Fruit fly (Drosophila melanogaster) whole organism, adult: ENCODE data around the gene TwdlF.
"Not testable (repeated sequence)": the region's sequence is repeated elsewhere in the genome, so short reads cannot be mapped to it uniquely, and the experiment has no call there.

ENCODE experiments used
- CG11617 ChIP-seq: fragments of 200-800 bp; sonication (Bioruptor generic); optimal IDR thresholded peaks from 2 replicates; lab custom pipeline; 2017; ENCODE audit warnings: mild to moderate bottlenecking, missing biosample characterization, missing genetic modification reagents, missing genetic modification characterization
- CG12768 ChIP-seq: fragments of 200-800 bp; sonication (Bioruptor generic); optimal IDR thresholded peaks from 2 replicates; lab custom pipeline; 2017; ENCODE audit warnings: missing biosample characterization, missing genetic modification characterization, mild to moderate bottlenecking, moderate library complexity, missing genetic modification reagents
- CG14711 ChIP-seq: fragments of 200-800 bp; sonication (Bioruptor generic); optimal IDR thresholded peaks from 2 replicates; lab custom pipeline; 2018; ENCODE audit warnings: missing biosample characterization, mild to moderate bottlenecking, missing genetic modification characterization, moderate library complexity
- CG1620 ChIP-seq: fragments of 200-800 bp; sonication (Bioruptor generic); optimal IDR thresholded peaks from 2 replicates; lab custom pipeline; 2016; ENCODE audit warnings: missing biosample characterization, missing genetic modification characterization
- CG33017 ChIP-seq: fragments of 200-800 bp; sonication (Bioruptor generic); optimal IDR thresholded peaks from 2 replicates; lab custom pipeline; 2018; ENCODE audit warnings: missing biosample characterization, mild to moderate bottlenecking, missing genetic modification characterization, moderate library complexity
- CG5204 ChIP-seq: fragments of 200-800 bp; sonication (Bioruptor generic); optimal IDR thresholded peaks from 2 replicates; lab custom pipeline; 2016; ENCODE audit warnings: missing biosample characterization, missing genetic modification characterization
- CG7045 ChIP-seq: fragments of 200-800 bp; sonication (Bioruptor generic); optimal IDR thresholded peaks from 2 replicates; lab custom pipeline; 2017; ENCODE audit warnings: missing biosample characterization, mild to moderate bottlenecking, missing genetic modification characterization
- CG7101 ChIP-seq: fragments of 200-800 bp; sonication (Bioruptor generic); optimal IDR thresholded peaks from 2 replicates; lab custom pipeline; 2018; ENCODE audit warnings: missing biosample characterization, mild to moderate bottlenecking, missing genetic modification characterization, moderate library complexity
- Clk ChIP-seq: fragments of 200-800 bp; sonication (Bioruptor generic); optimal IDR thresholded peaks from 2 replicates; lab custom pipeline; 2017; ENCODE audit warnings: missing biosample characterization, missing genetic modification characterization
- Crg-1 ChIP-seq: fragments of 200-800 bp; sonication (Bioruptor generic); optimal IDR thresholded peaks from 2 replicates; lab custom pipeline; 2016; ENCODE audit warnings: missing biosample characterization, missing genetic modification characterization
- Hr96 ChIP-seq: fragments of 200-800 bp; sonication (Bioruptor generic); optimal IDR thresholded peaks from 2 replicates; lab custom pipeline; 2016; ENCODE audit warnings: missing biosample characterization, missing genetic modification characterization
- Mnt ChIP-seq: fragments of 200-800 bp; sonication (Bioruptor generic); optimal IDR thresholded peaks from 2 replicates; lab custom pipeline; 2016; ENCODE audit warnings: missing biosample characterization, mild to moderate bottlenecking, missing genetic modification characterization
- bab1 ChIP-seq: fragments of 200-800 bp; sonication (Bioruptor generic); optimal IDR thresholded peaks from 3 replicates; lab custom pipeline; 2019; ENCODE audit warnings: missing biosample characterization, mild to moderate bottlenecking, missing genetic modification characterization, moderate library complexity
- cic ChIP-seq: fragments of 200-800 bp; sonication (Bioruptor generic); optimal IDR thresholded peaks from 2 replicates; lab custom pipeline; 2017; ENCODE audit warnings: missing biosample characterization, mild to moderate bottlenecking, missing genetic modification characterization, moderate library complexity
- cnc ChIP-seq, 2 experiments: fragments of >200 bp; optimal IDR thresholded peaks; 2 replicates each; lab custom pipeline; 2017
- kay ChIP-seq: fragments of 200-800 bp; sonication (Bioruptor generic); peaks from one replicate; lab custom pipeline; 2016; ENCODE audit warnings: missing biosample characterization, missing genetic modification characterization, borderline replicate concordance
- ovo ChIP-seq: fragments of 200-800 bp; sonication (Bioruptor generic); optimal IDR thresholded peaks from 2 replicates; lab custom pipeline; 2016; ENCODE audit warnings: missing biosample characterization, missing genetic modification characterization
- pad ChIP-seq: fragments of 200-800 bp; sonication (Bioruptor generic); optimal IDR thresholded peaks from 3 replicates; lab custom pipeline; 2017; ENCODE audit warnings: missing biosample characterization, missing genetic modification characterization, mild to moderate bottlenecking, moderate library complexity, missing genetic modification reagents
- tj ChIP-seq: fragments of 200-800 bp; sonication (Bioruptor generic); optimal IDR thresholded peaks from 3 replicates; lab custom pipeline; 2017; ENCODE audit warnings: missing biosample characterization, mild to moderate bottlenecking, missing genetic modification characterization, moderate library complexity
- toe ChIP-seq: fragments of 200-800 bp; sonication (Bioruptor generic); optimal IDR thresholded peaks from 2 replicates; lab custom pipeline; 2016; ENCODE audit warnings: missing biosample characterization, missing genetic modification characterization

Gene TwdlF

DNA sequence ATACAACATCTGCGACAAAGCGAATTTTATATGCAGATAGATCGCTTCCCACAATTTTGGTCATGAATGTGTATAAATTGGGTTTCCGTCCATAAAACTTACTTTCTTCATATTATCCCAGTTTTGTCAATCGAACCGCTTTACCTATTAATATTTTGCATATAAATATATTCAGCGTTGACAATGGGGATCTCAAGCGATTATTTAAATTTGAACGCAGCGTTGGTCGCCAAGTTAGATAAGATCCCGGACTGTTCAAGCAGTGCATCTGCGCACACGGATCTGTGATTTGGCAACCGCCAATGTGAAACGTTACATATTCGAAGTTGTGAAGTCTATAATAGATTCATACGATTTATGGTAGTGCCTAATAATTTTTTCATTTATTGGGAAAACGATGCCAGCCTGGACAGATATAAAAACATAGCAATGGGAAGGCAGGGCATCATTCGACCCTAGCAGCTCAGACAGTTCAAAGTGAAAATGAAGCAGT, at the start of gene TwdlF:
TwdlF (plus strand) TSS at position 443 of the 493 bp plus-strand sequence.
- TF ChIP-seq CG11617 (GFP tag; lab: Kevin White, UChicago) (no peak), kay (GFP tag; lab: Kevin White, UChicago) (no peak), CG5204 (GFP tag; lab: Kevin White, UChicago) (no peak), Crg-1 (no peak), tj (GFP tag; lab: Kevin White, UChicago) (no peak), CG1620 (no peak), cic (no peak), pad (GFP tag; lab: Kevin White, UChicago) (no peak), CG14711 (tag; lab: Kevin White, UChicago) (no peak), CG33017 (no peak), Mnt (no peak), cnc (optimal IDR thresholded peaks at IDR 0.05; lab: Kevin White, UChicago) (no peak), CG12768 (GFP tag; lab: Kevin White, UChicago) (no peak)

DNA sequence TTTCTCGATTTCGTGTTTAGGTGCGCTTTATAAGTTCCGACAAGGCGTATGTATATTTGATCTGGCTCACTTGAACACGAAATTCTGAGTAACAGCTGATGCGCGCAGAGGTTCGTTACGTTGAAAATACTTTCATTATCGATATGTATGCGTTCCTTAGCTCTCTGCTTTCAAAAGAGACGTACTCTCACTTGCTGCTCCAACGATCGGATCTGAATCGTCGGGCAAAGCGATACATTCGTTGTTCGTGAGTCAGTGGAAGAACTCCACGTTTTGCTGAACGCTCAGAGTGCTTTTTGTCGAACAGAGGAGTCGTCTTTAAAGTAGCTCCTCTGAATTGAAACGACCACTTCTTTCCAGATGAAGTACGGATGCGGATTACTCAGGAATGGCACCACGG, 49.8 kb upstream of the TwdlF start, which contains the start of gene beta-Man:
beta-Man (plus strand) TSS at position 152 of the 400 bp plus-strand sequence.
- TF ChIP-seq Crg-1 = no peak
- TF ChIP-seq CG7045 (GFP tag; lab: Kevin White, UChicago) = no peak
- peak; percentile 66 for TF ChIP-seq bab1
- peak; percentile 8 for TF ChIP-seq CG12768 (GFP tag; lab: Kevin White, UChicago)
- TF ChIP-seq cic = peak; percentile 2
- no peak for TF ChIP-seq CG14711 (tag; lab: Kevin White, UChicago)
- TF ChIP-seq Clk (GFP tag; lab: Kevin White, UChicago) = no peak
- TF ChIP-seq CG5204 (GFP tag; lab: Kevin White, UChicago) = no peak
- TF ChIP-seq Mnt = peak; percentile 46
- no peak for TF ChIP-seq CG33017
- TF ChIP-seq cnc (optimal IDR thresholded peaks at IDR 0.05; lab: Kevin White, UChicago) = no peak
- peak; percentile 20 for TF ChIP-seq tj (GFP tag; lab: Kevin White, UChicago)
- TF ChIP-seq CG1620 = no peak
- TF ChIP-seq CG7101 (tag; lab: Kevin White, UChicago) = peak; percentile 21
- TF ChIP-seq kay (GFP tag; lab: Kevin White, UChicago) = no peak

DNA sequence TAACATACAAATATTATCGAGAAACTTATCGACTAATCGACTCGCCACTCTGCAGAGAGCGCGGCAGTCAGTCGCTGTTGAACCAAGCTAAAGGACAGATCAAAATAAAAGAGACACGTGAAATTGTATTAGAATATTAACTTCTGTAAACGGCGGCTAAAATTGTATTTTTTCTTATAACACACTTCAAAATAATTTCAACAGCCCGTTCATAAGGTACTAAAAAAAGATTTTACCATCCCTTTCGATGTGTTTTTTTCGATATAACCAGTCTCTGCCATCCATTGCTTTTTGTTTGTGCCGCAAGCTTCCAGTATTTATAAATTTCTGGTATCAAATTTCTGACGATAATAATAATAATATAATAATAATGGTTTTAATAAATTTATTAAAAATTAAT, 35.3 kb upstream of the TwdlF start, which contains the start of gene aux:
aux (plus strand) TSS at position 301 of the 400 bp plus-strand sequence.
- not testable (repeated sequence) for TF ChIP-seq CG7101 (tag; lab: Kevin White, UChicago); pad (GFP tag; lab: Kevin White, UChicago); bab1

DNA sequence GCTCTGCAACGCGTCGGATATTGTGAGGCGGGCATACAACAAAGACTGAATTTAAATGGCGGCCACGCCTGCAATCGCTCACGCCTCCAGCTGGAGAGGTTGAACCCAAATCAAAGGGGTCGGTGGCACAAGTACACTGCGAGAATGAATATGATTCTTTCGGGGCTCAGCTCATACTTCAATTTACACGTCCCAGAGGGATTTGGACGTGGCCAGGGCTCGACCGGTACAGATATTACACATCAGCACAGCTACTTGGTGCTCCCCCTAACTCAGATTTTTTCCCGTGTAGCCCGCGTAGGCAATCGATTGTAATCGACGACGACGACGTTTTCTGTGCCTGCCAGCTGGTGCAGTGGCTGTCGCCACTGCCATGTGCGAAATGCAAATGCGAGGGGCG, 32.8 kb upstream of the TwdlF start:
- TF ChIP-seq Hr96 (GFP tag; lab: Kevin White, UChicago) = peak; percentile 25
- peak; percentile 39 for TF ChIP-seq CG7045 (GFP tag; lab: Kevin White, UChicago)
- TF ChIP-seq Mnt = no peak
- peak; percentile 3 for TF ChIP-seq tj (GFP tag; lab: Kevin White, UChicago)
- TF ChIP-seq CG5204 (GFP tag; lab: Kevin White, UChicago) = peak; percentile 61
- peak; percentile 17 for TF ChIP-seq CG7101 (tag; lab: Kevin White, UChicago)
- TF ChIP-seq CG14711 (tag; lab: Kevin White, UChicago) = no peak
- peak; percentile 23 for TF ChIP-seq toe (GFP tag; lab: Kevin White, UChicago)
- TF ChIP-seq CG12768 (GFP tag; lab: Kevin White, UChicago) = peak; percentile 53
- no peak for TF ChIP-seq ovo (GFP tag; lab: Kevin White, UChicago)
- TF ChIP-seq CG33017 = peak; percentile 12

DNA sequence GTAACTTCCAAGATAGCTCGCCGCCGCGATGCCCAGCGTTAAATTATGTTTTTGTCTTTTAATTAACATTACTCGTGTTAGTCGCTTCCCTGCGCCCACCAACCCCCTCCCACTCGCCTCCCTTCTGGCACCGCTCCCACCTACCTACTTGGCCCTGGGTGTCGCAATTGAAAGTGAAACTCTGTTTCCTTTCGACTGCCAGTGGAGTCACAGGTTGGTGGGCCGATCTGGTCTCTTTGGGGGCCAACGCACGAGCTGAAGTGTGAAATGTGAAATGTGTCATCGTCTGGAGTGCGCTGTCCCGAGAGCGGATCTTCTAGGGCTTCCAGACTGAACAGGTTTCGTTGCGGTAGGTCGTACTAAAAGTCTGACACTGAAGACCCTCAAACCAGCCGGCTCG, 32.2 kb upstream of the TwdlF start:
- TF ChIP-seq cic (no peak), tj (GFP tag; lab: Kevin White, UChicago) (no peak), CG5204 (GFP tag; lab: Kevin White, UChicago) (no peak), kay (GFP tag; lab: Kevin White, UChicago) (no peak), CG12768 (GFP tag; lab: Kevin White, UChicago) (no peak), CG7045 (GFP tag; lab: Kevin White, UChicago) (no peak), Clk (GFP tag; lab: Kevin White, UChicago) (no peak), CG11617 (GFP tag; lab: Kevin White, UChicago) (no peak), bab1 (no peak), ovo (GFP tag; lab: Kevin White, UChicago) (no peak), CG14711 (tag; lab: Kevin White, UChicago) (no peak), CG7101 (tag; lab: Kevin White, UChicago) (no peak), Hr96 (GFP tag; lab: Kevin White, UChicago) (no peak), Mnt (no peak), Crg-1 (no peak), CG1620 (no peak)

DNA sequence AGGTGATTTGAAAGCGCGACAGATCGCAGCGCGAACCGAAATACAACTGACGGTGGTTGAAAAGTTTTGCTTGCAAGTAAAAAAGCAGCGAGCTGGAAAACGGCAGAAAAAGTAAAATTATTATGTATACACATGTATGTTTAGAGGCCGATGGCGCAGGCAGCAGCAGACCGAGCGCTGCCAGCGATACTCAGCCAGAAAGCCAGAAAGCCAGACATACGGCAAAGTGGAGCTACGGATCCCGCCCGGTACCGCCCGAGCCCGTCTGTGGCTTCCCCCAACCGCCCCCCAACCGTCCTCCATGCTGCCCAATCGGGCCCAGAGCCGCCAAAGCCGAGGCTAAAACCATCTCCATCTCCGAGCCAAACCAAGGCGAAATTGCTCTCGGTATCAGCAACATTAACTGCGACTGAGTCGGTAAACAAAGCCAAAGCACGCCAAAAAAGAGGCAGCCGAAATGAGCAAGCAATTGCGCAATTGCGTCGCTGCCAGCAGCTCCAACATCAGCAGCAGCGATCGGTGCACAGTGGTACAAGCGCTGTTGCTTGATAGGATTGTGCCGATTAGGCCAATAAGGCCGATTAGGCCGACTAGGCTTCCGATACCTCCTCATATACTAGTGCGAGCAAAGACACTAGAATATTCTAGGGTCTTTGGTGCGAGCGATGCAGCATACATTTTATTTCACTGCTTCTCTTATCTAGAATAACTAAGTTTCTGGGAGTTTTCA, 31.4 kb upstream of the TwdlF start, which contains the start of gene CG14636:
CG14636 (minus strand) TSS at position 51 of the 730 bp plus-strand sequence.
- TF ChIP-seq CG14711 (tag; lab: Kevin White, UChicago) = no peak
- TF ChIP-seq CG12768 (GFP tag; lab: Kevin White, UChicago) = no peak
- no peak for TF ChIP-seq pad (GFP tag; lab: Kevin White, UChicago)
- TF ChIP-seq Mnt = no peak
- no peak for TF ChIP-seq Hr96 (GFP tag; lab: Kevin White, UChicago)
- no peak for TF ChIP-seq bab1
- TF ChIP-seq cic = no peak
- TF ChIP-seq CG1620 = no peak
- no peak for TF ChIP-seq cnc (optimal IDR thresholded peaks at IDR 0.05; lab: Kevin White, UChicago)
- TF ChIP-seq CG33017 = no peak
- TF ChIP-seq CG11617 (GFP tag; lab: Kevin White, UChicago) = no peak
- no peak for TF ChIP-seq CG7045 (GFP tag; lab: Kevin White, UChicago)
- TF ChIP-seq Clk (GFP tag; lab: Kevin White, UChicago) = no peak
- no peak for TF ChIP-seq CG7101 (tag; lab: Kevin White, UChicago)
